Worm (Caenorhabditis elegans) whole organism, L4 larva: ENCODE data around the gene cox-14.

Experiments
- D1046.2 ChIP-seq: fragments of 200-800 bp; sonication (Bioruptor generic); IDR thresholded peaks from 2 replicates; pipeline ENCODE4 v1.3.6; 2022; ENCODE audit warnings: missing genetic modification characterization, missing compliant biosample characterization
- F37D6.2 ChIP-seq: sonication (generic microtip); optimal IDR thresholded peaks from 2 replicates; lab custom pipeline; 2016; ENCODE audit warnings: mild to moderate bottlenecking, missing genetic modification characterization, missing compliant biosample characterization
- F44E2.7 ChIP-seq: fragments of 200-800 bp; sonication (Bioruptor generic); IDR thresholded peaks from 2 replicates; pipeline ENCODE4 v2.1.2; 2022; ENCODE audit warnings: missing genetic modification characterization, missing compliant biosample characterization
- T20F7.1 ChIP-seq: fragments of 200-800 bp; sonication (Bioruptor generic); optimal IDR thresholded peaks from 2 replicates; lab custom pipeline; 2018; ENCODE audit warnings: mild to moderate bottlenecking, missing genetic modification characterization, missing compliant biosample characterization
- Y48G9A.11 ChIP-seq: fragments of 200-800 bp; sonication (Bioruptor generic); IDR thresholded peaks from 2 replicates; pipeline ENCODE4 v1.3.6; 2022; ENCODE audit warnings: missing genetic modification reagents, missing genetic modification characterization, missing compliant biosample characterization
- Y75B8A.6 ChIP-seq: fragments of 200-800 bp; sonication (Bioruptor generic); IDR thresholded peaks from 2 replicates; pipeline ENCODE4 v1.3.6; 2022; ENCODE audit warnings: missing genetic modification reagents, missing genetic modification characterization, missing compliant biosample characterization
- ZK546.5 ChIP-seq, 2 experiments: sonication (generic microtip); optimal IDR thresholded peaks; 2 replicates each; lab custom pipeline; 2017; ENCODE audit warnings: missing biosample characterization in 2 of 2, missing genetic modification characterization in 2 of 2
- aly-2 ChIP-seq: sonication (generic microtip); optimal IDR thresholded peaks from 2 replicates; lab custom pipeline; 2018; ENCODE audit warnings: missing biosample characterization, missing genetic modification characterization
- arid-1 ChIP-seq: fragments of 200-800 bp; sonication (Bioruptor generic); conservative IDR thresholded peaks from 2 replicates; pipeline ENCODE4 v1.3.6; 2022; ENCODE audit warnings: missing genetic modification reagents, missing genetic modification characterization, missing compliant biosample characterization
- ceh-20 ChIP-seq: fragments of 200-800 bp; sonication (Bioruptor generic); IDR thresholded peaks from 2 replicates; pipeline ENCODE4 v1.3.6; 2022; ENCODE audit warnings: missing genetic modification reagents, missing genetic modification characterization, missing compliant biosample characterization
- ces-1 ChIP-seq: fragments of 150-350 bp; sonication (generic microtip); optimal IDR thresholded peaks from 4 replicates; lab custom pipeline; 2014; ENCODE audit warnings: missing biosample characterization, missing genetic modification reagents, missing genetic modification characterization
- ctbp-1 ChIP-seq: fragments of 200-800 bp; sonication (Bioruptor generic); IDR thresholded peaks from 2 replicates; pipeline ENCODE4 v1.3.6; 2022; ENCODE audit warnings: missing genetic modification reagents, missing genetic modification characterization, missing compliant biosample characterization
- daf-12 ChIP-seq: fragments of 150-350 bp; optimal IDR thresholded peaks from 2 replicates; lab custom pipeline; 2014; ENCODE audit warnings: missing biosample characterization, missing genetic modification reagents, missing genetic modification characterization
- daf-16 ChIP-seq, 3 experiments: sonication (generic microtip); optimal IDR thresholded peaks; 2 replicates each; lab custom pipeline; 2016 to 2017; ENCODE audit warnings: missing genetic modification characterization in 3 of 3, missing genetic modification reagents in 3 of 3, mild to moderate bottlenecking in 2 of 3, missing compliant biosample characterization in 2 of 3, missing biosample characterization in 1 of 3, moderate library complexity in 1 of 3
- dmd-9 ChIP-seq: fragments of 200-800 bp; sonication (Bioruptor generic); IDR thresholded peaks from 2 replicates; pipeline ENCODE4 v1.3.6; 2022; ENCODE audit warnings: missing genetic modification reagents, missing genetic modification characterization, missing compliant biosample characterization
- duxl-1 ChIP-seq: sonication (generic microtip); optimal IDR thresholded peaks from 2 replicates; lab custom pipeline; 2016; ENCODE audit warnings: mild to moderate bottlenecking, missing genetic modification characterization, moderate library complexity, missing compliant biosample characterization; ENCODE audit not compliant: poor library complexity
- egl-27 ChIP-seq: sonication (generic microtip); optimal IDR thresholded peaks from 3 replicates; lab custom pipeline; 2017; ENCODE audit warnings: missing biosample characterization, missing genetic modification reagents, missing genetic modification characterization
- fkh-10 ChIP-seq: fragments of 150-350 bp; optimal IDR thresholded peaks from 2 replicates; lab custom pipeline; 2014; ENCODE audit warnings: missing biosample characterization, missing genetic modification reagents, missing genetic modification characterization
- hlh-30 ChIP-seq: sonication (generic microtip); optimal IDR thresholded peaks from 2 replicates; lab custom pipeline; 2017; ENCODE audit warnings: antibody characterized with exemption, mild to moderate bottlenecking, missing genetic modification characterization, missing compliant biosample characterization; ENCODE audit not compliant: insufficient read depth
- lim-7 ChIP-seq: fragments of 200-800 bp; sonication (Bioruptor generic); IDR thresholded peaks from 2 replicates; pipeline ENCODE4 v1.3.6; 2022; ENCODE audit warnings: missing genetic modification characterization, missing compliant biosample characterization
- lin-29 ChIP-seq: fragments of 200-800 bp; sonication (Bioruptor generic); IDR thresholded peaks from 2 replicates; pipeline ENCODE4 v1.3.6; 2022; ENCODE audit warnings: missing genetic modification reagents, missing genetic modification characterization, missing compliant biosample characterization
- lin-38 ChIP-seq: fragments of 200-800 bp; sonication (Bioruptor generic); IDR thresholded peaks from 2 replicates; pipeline ENCODE4 v1.3.6; 2022; ENCODE audit warnings: missing genetic modification reagents, missing genetic modification characterization, missing compliant biosample characterization
- lin-39 ChIP-seq: fragments of 150-350 bp; optimal IDR thresholded peaks from 2 replicates; lab custom pipeline; 2014; ENCODE audit warnings: missing biosample characterization, missing genetic modification reagents, missing genetic modification characterization
- mep-1 ChIP-seq: fragments of 150-350 bp; sonication (generic microtip); optimal IDR thresholded peaks from 3 replicates; lab custom pipeline; 2014; ENCODE audit warnings: missing biosample characterization, missing genetic modification characterization
- mes-2 ChIP-seq: sonication (generic microtip); optimal IDR thresholded peaks from 2 replicates; lab custom pipeline; 2016; ENCODE audit warnings: missing genotype, mild to moderate bottlenecking, missing genetic modification characterization, missing compliant biosample characterization; ENCODE audit not compliant: poor library complexity, severe bottlenecking
- mxl-2 ChIP-seq: fragments of 200-800 bp; sonication (Bioruptor generic); conservative IDR thresholded peaks from 2 replicates; pipeline ENCODE4 v1.3.6; 2022; ENCODE audit warnings: missing genetic modification reagents, missing genetic modification characterization, missing compliant biosample characterization
- nhr-11 ChIP-seq: fragments of 150-350 bp; optimal IDR thresholded peaks from 2 replicates; lab custom pipeline; 2014; ENCODE audit warnings: missing biosample characterization, missing genetic modification characterization
- nhr-237 ChIP-seq: sonication (generic microtip); optimal IDR thresholded peaks from 2 replicates; lab custom pipeline; 2017; ENCODE audit warnings: missing biosample characterization, missing genetic modification characterization
- nhr-25 ChIP-seq: sonication (generic microtip); optimal IDR thresholded peaks from 2 replicates; lab custom pipeline; 2017; ENCODE audit warnings: missing genetic modification characterization, mild to moderate bottlenecking, missing compliant biosample characterization, antibody characterized with exemption, moderate library complexity, borderline replicate concordance; ENCODE audit not compliant: insufficient read depth
- nhr-28 ChIP-seq: fragments of 150-350 bp; optimal IDR thresholded peaks from 2 replicates; lab custom pipeline; 2014; ENCODE audit warnings: missing biosample characterization, missing genetic modification characterization
- nhr-42 ChIP-seq: fragments of 200-800 bp; sonication (Bioruptor generic); IDR thresholded peaks from 2 replicates; pipeline ENCODE4 v1.3.6; 2022; ENCODE audit warnings: missing genetic modification characterization, missing compliant biosample characterization
- nhr-48 ChIP-seq: sonication (generic microtip); optimal IDR thresholded peaks from 2 replicates; lab custom pipeline; 2016; ENCODE audit warnings: mild to moderate bottlenecking, missing genetic modification characterization, missing compliant biosample characterization
- nhr-76 ChIP-seq: fragments of 150-350 bp; optimal IDR thresholded peaks from 2 replicates; lab custom pipeline; 2014; ENCODE audit warnings: missing biosample characterization, missing genetic modification characterization
- nhr-77 ChIP-seq: fragments of 150-350 bp; optimal IDR thresholded peaks from 2 replicates; lab custom pipeline; 2014; ENCODE audit warnings: missing biosample characterization, missing genetic modification characterization
- pha-4 ChIP-seq, 2 experiments: fragments of 150-350 bp in 1 of 2; fragments of 200-800 bp in 1 of 2; sonication (Bioruptor generic) in 1 of 2; IDR thresholded peaks in 1 of 2; optimal IDR thresholded peaks in 1 of 2; 2 replicates each; pipeline versions ENCODE4 v1.3.6 to Lab custom; 2014 to 2022; ENCODE audit warnings: missing genetic modification characterization in 2 of 2, missing genetic modification reagents in 2 of 2, missing biosample characterization in 1 of 2, missing compliant biosample characterization in 1 of 2
- saeg-2 ChIP-seq: fragments of 200-800 bp; sonication (Bioruptor generic); IDR thresholded peaks from 2 replicates; pipeline ENCODE4 v1.3.6; 2022; ENCODE audit warnings: missing genetic modification reagents, missing genetic modification characterization, missing compliant biosample characterization
- spr-1 ChIP-seq: sonication (generic microtip); optimal IDR thresholded peaks from 2 replicates; lab custom pipeline; 2016; ENCODE audit warnings: mild to moderate bottlenecking, missing genetic modification characterization, missing compliant biosample characterization
- spr-3 ChIP-seq: fragments of 200-800 bp; sonication (Bioruptor generic); optimal IDR thresholded peaks from 2 replicates; lab custom pipeline; 2018; ENCODE audit warnings: mild to moderate bottlenecking, missing genetic modification characterization, missing compliant biosample characterization
- unc-39 ChIP-seq: sonication (generic microtip); optimal IDR thresholded peaks from 2 replicates; lab custom pipeline; 2017; ENCODE audit warnings: missing biosample characterization, missing genetic modification characterization
- unc-62 ChIP-seq, 3 experiments: fragments of 150-350 bp in 1 of 3; sonication (generic microtip); optimal IDR thresholded peaks in 2 of 3; peaks in 1 of 3; 1 replicate in 1 of 3; 2 replicates in 2 of 3; lab custom pipeline; 2014 to 2017; ENCODE audit warnings: missing biosample characterization in 3 of 3, missing genetic modification characterization in 3 of 3, missing genetic modification reagents in 3 of 3, missing genotype in 1 of 3
- zfp-2 ChIP-seq: sonication (generic microtip); optimal IDR thresholded peaks from 2 replicates; lab custom pipeline; 2016; ENCODE audit warnings: mild to moderate bottlenecking, missing genetic modification characterization, missing compliant biosample characterization
- zfp-3 ChIP-seq: fragments of 200-800 bp; sonication (Bioruptor generic); conservative IDR thresholded peaks from 2 replicates; pipeline ENCODE4 v1.3.6; 2022; ENCODE audit warnings: missing genetic modification reagents, missing genetic modification characterization, missing compliant biosample characterization
- ztf-11 ChIP-seq: fragments of 150-350 bp; optimal IDR thresholded peaks from 2 replicates; lab custom pipeline; 2014; ENCODE audit warnings: missing biosample characterization, missing genetic modification characterization

cox-14 gene

DNA sequence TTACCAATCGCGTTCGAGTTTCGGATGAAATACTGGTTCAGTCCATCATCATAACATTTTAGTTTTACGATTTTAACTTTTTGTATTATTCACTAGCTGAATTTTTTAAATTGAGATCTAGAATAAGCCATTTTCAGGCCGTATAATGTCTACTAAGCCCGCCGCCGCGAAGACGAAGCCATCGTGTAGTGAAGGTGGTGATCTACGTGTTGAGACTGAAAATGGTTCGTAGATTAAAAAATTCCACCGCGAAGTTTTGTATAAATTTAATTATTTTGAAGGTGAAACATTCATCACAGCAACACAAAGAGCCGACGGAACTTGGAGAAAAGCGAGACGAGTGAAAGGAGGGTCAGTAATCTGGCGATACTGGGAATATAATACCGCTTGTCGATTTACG is 9.0 kb upstream of the cox-14 start, which contains the start of gene T20G5.9 (continued):
- no peak for TF ChIP-seq nhr-76 (tag; lab: Kevin White, UChicago)
- no peak for TF ChIP-seq F44E2.7 (GFP tag; lab: Robert Waterston, UW)
- no peak for TF ChIP-seq pha-4 (GFP tag; IDR thresholded peaks at IDR 0.05; lab: Robert Waterston, UW)
- TF ChIP-seq pha-4 (tag; optimal IDR thresholded peaks at IDR 0.05; lab: Kevin White, UChicago), result no peak
- peak; percentile 18 for TF ChIP-seq mes-2 (tag; lab: Kevin White, UChicago)
- no peak for TF ChIP-seq nhr-11 (tag; lab: Kevin White, UChicago)
- TF ChIP-seq aly-2 (tag; lab: Kevin White, UChicago), result peak; percentile 37
- TF ChIP-seq F37D6.2 (tag; lab: Kevin White, UChicago), result no peak
- 0 out of 2 replicates have a peak, but pooled peaks have one; percentile 50 for TF ChIP-seq D1046.2 (GFP tag; lab: Robert Waterston, UW)
- TF ChIP-seq lin-38 (GFP tag; lab: Robert Waterston, UW), result peak; percentile 49
- no peak for TF ChIP-seq lim-7 (GFP tag; lab: Robert Waterston, UW)
- TF ChIP-seq, all 104 proteins: peak for 8

DNA sequence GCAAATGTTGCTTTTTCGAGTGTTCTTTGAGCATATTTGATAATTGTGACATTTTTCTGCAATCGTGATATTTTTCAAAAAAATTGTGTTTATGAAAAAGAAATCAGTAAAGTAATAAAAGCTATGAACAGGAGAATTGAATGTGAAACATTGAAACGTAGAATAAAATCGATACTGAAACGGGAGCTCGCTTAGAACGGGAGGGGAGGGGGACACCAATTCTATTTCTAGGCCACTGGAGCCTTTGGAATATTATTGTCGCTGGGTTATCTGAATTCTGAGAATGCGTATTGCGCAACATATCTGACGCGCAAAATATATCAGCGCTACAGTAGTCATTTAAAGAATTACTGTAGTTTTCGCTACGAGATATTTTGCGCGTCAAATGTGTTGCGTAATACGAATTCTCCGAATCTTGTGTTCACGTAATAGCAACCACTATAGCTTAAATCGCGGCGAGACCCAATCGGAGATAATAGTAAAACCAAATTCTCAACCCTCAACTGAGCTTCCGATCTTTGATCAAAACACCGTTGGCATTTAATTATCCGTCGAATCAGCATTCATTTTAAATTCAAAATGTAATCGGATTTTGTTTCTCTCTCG is 6.8 kb upstream of the cox-14 start, which contains the start of the genes blos-1 and best-18:
Gene blos-1 (minus strand): TSS at position 58 of the 606 bp plus-strand sequence.
Gene best-18 (plus strand): TSS at position 508 of the 606 bp plus-strand sequence.
- TF ChIP-seq nhr-42 (no peak), ZK546.5 (tag; optimal IDR thresholded peaks at IDR 0.05; lab: Kevin White, UChicago) (no peak), ctbp-1 (no peak), daf-16 (GFP tag; optimal IDR thresholded peaks at IDR 0.05; lab: Kevin White, UChicago) (no peak), daf-16 (tag; optimal IDR thresholded peaks at IDR 0.05; lab: Kevin White, UChicago) (peak; percentile 69), nhr-77 (peak; percentile 15), nhr-28 (tag; lab: Kevin White, UChicago) (peak; percentile 31), ztf-11 (tag; lab: Kevin White, UChicago) (no peak), zfp-2 (tag; lab: Kevin White, UChicago) (no peak), Y48G9A.11 (GFP tag; lab: Robert Waterston, UW) (no peak), nhr-25 (tag; lab: Kevin White, UChicago) (no peak), dmd-9 (GFP tag; lab: Robert Waterston, UW) (no peak), T20F7.1 (GFP tag; lab: Kevin White, UChicago) (no peak)
- TF ChIP-seq, all 104 proteins: peak for 3

DNA sequence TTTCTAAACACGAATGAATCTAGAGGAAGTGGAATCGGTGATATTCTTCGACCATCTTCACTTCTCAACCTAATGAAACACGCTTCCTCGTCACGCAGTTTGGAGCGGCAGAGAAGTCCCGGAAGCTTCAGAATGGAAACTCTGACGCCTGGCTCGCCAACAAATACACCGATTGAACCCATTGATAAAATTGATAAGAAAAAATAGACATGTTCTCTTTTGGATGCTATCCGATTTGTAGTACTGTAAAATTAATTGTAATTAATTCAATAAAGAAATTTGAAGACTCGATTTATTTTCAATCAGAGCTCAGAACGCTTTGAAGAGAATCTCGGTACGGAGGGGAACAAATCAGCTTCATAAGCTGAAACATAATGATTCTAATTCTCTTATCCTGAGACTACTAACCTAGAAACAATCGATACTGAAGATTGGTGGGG is 4.2 kb upstream of the cox-14 start:
- no peak for TF ChIP-seq mxl-2 (GFP tag; lab: Robert Waterston, UW)
- no peak for TF ChIP-seq unc-39 (tag; lab: Kevin White, UChicago)
- TF ChIP-seq daf-12 (tag; lab: Kevin White, UChicago), result no peak
- TF ChIP-seq nhr-48 (tag; lab: Kevin White, UChicago), result peak; percentile 65
- peak; percentile 56 for TF ChIP-seq spr-1 (tag; lab: Kevin White, UChicago)
- TF ChIP-seq ztf-11 (tag; lab: Kevin White, UChicago), result no peak
- TF ChIP-seq lin-39 (tag; lab: Kevin White, UChicago), result no peak
- TF ChIP-seq nhr-25 (tag; lab: Kevin White, UChicago), result peak; percentile 69
- peak; percentile 87 for TF ChIP-seq mep-1 (tag; lab: Kevin White, UChicago)
- no peak for TF ChIP-seq fkh-10 (GFP tag; lab: Kevin White, UChicago)
- TF ChIP-seq unc-62 (GFP tag; optimal IDR thresholded peaks at IDR 0.05 in 1 of 2; lab: Kevin White, UChicago), result no peak
- no peak for TF ChIP-seq unc-62 (tag; optimal IDR thresholded peaks at IDR 0.05; lab: Kevin White, UChicago)
- TF ChIP-seq arid-1, result peak; percentile 70
- peak; percentile 93 for TF ChIP-seq Y75B8A.6 (GFP tag; lab: Robert Waterston, UW)
- TF ChIP-seq zfp-3, result peak; percentile 99
- TF ChIP-seq pha-4 (GFP tag; IDR thresholded peaks at IDR 0.05; lab: Robert Waterston, UW), result peak; percentile 83
- no peak for TF ChIP-seq pha-4 (tag; optimal IDR thresholded peaks at IDR 0.05; lab: Kevin White, UChicago)
- TF ChIP-seq duxl-1 (tag; lab: Kevin White, UChicago), result peak; percentile 40
- peak; percentile 75 for TF ChIP-seq lin-38 (GFP tag; lab: Robert Waterston, UW)
- TF ChIP-seq nhr-28 (tag; lab: Kevin White, UChicago), result no peak
- TF ChIP-seq hlh-30 (tag; lab: Kevin White, UChicago), result peak; percentile 58
- TF ChIP-seq ceh-20 (GFP tag; lab: Robert Waterston, UW), result peak; percentile 58; the same call in 1 of the 2 replicates
- no peak for TF ChIP-seq ces-1 (GFP tag; lab: Kevin White, UChicago)
- no peak for TF ChIP-seq lin-29
- peak; percentile 80 for TF ChIP-seq spr-3 (GFP tag; lab: Kevin White, UChicago)
- 0 out of 2 replicates have a peak, but pooled peaks have one; percentile 43 for TF ChIP-seq saeg-2 (GFP tag; lab: Robert Waterston, UW)
- no peak for TF ChIP-seq nhr-237 (tag; lab: Kevin White, UChicago)
- no peak for TF ChIP-seq egl-27 (tag; lab: Kevin White, UChicago)
